Fruit fly (Drosophila melanogaster): ENCODE data around the gene VhaM9.7-a.

VhaM9.7-a gene

DNA sequence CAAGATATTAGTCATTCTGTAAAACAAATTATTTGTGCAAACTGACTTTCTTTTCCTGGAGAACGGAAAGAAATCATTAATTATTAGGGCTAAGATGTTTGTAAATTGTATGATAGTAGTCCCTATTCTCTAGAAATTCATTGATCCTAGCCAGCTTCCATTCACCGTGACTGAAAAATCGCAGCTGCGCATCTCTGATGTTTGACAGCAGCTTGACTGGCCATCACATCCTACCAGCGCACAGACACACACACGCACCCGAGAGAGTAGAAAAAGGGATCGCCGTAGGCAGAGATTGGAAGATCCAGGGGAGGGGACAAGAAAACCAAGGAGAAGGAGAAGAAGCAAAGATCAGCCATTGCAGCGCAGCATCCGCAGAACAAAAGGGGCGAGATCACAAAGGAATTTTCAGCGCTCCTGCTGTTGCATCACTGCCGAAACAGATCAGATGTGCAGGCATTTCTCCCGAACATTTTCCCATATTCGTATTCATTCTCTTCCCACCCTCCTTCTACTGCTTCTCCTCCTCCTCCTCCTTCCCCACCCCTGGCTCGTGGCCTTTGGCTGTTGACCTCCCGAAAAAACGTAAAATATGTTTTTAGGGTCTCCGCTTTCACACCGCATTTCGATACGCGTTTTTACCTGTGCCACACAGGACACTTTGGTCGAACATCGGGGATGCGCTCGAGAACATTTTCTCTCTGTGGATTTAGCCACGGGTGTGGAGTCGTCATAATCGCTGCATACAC is 9.5 kb upstream of the VhaM9.7-a start (continued):
- TF ChIP-seq so (GFP tag; IDR thresholded peaks at IDR 0.05) (no peak), CG1233 (GFP tag; optimal IDR thresholded peaks at IDR 0.05) (peak; percentile 4), CG6683 (GFP tag; optimal IDR thresholded peaks at IDR 0.05) (no peak)

DNA sequence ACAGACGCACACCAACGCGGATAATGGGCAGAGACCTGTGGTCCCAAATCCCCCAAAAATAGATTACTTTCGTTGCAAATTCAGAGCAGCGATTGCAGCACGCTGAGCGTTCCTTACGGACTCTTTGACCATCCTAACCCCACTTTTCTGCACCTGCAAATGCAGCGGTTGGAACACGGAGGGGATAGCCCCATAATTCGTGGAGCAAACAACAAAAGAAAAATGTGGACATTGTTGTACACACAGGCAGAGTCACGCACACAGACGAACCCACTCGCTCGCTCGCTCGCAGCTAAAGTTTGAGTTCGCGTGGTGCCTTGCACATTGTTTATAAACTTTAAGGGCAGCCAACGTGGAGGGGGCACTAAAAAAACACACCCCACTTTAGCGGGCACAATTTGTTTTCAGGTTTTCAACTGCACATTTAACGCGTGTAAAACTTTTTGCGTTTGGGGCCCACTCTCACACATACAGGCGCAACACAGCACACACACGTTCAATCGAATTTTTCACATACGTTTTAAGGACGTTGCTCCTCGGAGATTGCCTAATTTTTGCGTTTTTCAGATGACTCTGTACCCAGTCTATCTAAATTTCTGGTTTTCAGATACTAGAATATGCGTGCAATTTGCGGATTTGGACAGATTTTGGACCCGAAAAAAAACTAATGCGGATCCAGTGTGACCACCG is 8.7 kb upstream of the VhaM9.7-a start:
- TF ChIP-seq CG10959 (GFP tag; IDR thresholded peaks at IDR 0.05) (0 out of 2 replicates have a peak, but pooled peaks have one; percentile 31), C15 (GFP tag; IDR thresholded peaks at IDR 0.05) (no peak), sna (GFP tag; IDR thresholded peaks at IDR 0.05; ENCODE audit: partially characterized antibody) (0 out of 2 replicates have a peak, but pooled peaks have one; percentile 18), chm (GFP tag; IDR thresholded peaks at IDR 0.05) (peak; percentile 13; the same call in 1 of the 2 replicates), bigmax (GFP tag; optimal IDR thresholded peaks at IDR 0.05) (peak; percentile 91), oc (tag; optimal IDR thresholded peaks at IDR 0.05) (no peak), Hr78 (GFP tag; optimal IDR thresholded peaks at IDR 0.05) (peak in 1 of 2 experiments; percentile 54), B-H1 (GFP tag; IDR thresholded peaks at IDR 0.05) (no peak), gfzf (GFP tag; optimal IDR thresholded peaks at IDR 0.05) (no peak), ftz-f1 (GFP tag; optimal IDR thresholded peaks at IDR 0.05) (no peak), so (GFP tag; IDR thresholded peaks at IDR 0.05) (0 out of 3 replicates have a peak, but pooled peaks have one; percentile 12), CG3163 (GFP tag; optimal IDR thresholded peaks at IDR 0.05) (no peak), Med (GFP tag) (peak; percentile 20), CG32532 (GFP tag; IDR thresholded peaks at IDR 0.05) (no peak), ap (GFP tag; IDR thresholded peaks at IDR 0.05) (no peak), chinmo (GFP tag; IDR thresholded peaks at IDR 0.05; ENCODE audit: partially characterized antibody) (peak; percentile 86; the same call in 1 of the 4 replicates), CG5180 (GFP tag; optimal IDR thresholded peaks at IDR 0.05) (peak; percentile 4), CG4617 (GFP tag; optimal IDR thresholded peaks at IDR 0.05; ENCODE audit: borderline replicate concordance) (peak; percentile 46), Ets97D (GFP tag; optimal IDR thresholded peaks at IDR 0.05) (no peak), odd (GFP tag; optimal IDR thresholded peaks at IDR 0.05) (no peak), ttk (GFP tag; IDR thresholded peaks at IDR 0.05) (0 out of 2 replicates have a peak, but pooled peaks have one; percentile 17), Dll (GFP tag; IDR thresholded peaks at IDR 0.05; ENCODE audit: partially characterized antibody) (no peak), Lpt (GFP tag; optimal IDR thresholded peaks at IDR 0.05) (no peak), Atf-2 (GFP tag; optimal IDR thresholded peaks at IDR 0.05) (no peak), CG14014 (GFP tag; IDR thresholded peaks at IDR 0.05) (no peak), Trl (optimal IDR thresholded peaks at IDR 0.05) (peak in 1 of 2 experiments; percentile 13), Trl (GFP tag; optimal IDR thresholded peaks at IDR 0.05) (no peak), zen (tag; optimal IDR thresholded peaks at IDR 0.05) (no peak), tx (GFP tag; optimal IDR thresholded peaks at IDR 0.05) (no peak), scrt (GFP tag; optimal IDR thresholded peaks at IDR 0.05) (no peak), CG14860 (GFP tag; IDR thresholded peaks at IDR 0.05; ENCODE audit: partially characterized antibody) (0 out of 3 replicates have a peak, but pooled peaks have one; percentile 20), stc (GFP tag; IDR thresholded peaks at IDR 0.05) (no peak), Xbp1 (GFP tag; optimal IDR thresholded peaks at IDR 0.05) (no peak), fd3F (GFP tag; optimal IDR thresholded peaks at IDR 0.05) (no peak), CG18764 (GFP tag; optimal IDR thresholded peaks at IDR 0.05) (no peak), hkb (optimal IDR thresholded peaks at IDR 0.05) (no peak), hkb (GFP tag; IDR thresholded peaks at IDR 0.05) (no peak), sqz (GFP tag; optimal IDR thresholded peaks at IDR 0.05) (no peak), emc (GFP tag; optimal IDR thresholded peaks at IDR 0.05) (no peak), pan (optimal IDR thresholded peaks at IDR 0.05) (no peak), pan (GFP tag; optimal IDR thresholded peaks at IDR 0.05 in 1 of 2, IDR thresholded peaks at IDR 0.05 in 1 of 2) (peak in 1 of 2 experiments; percentile 25), mld (GFP tag; IDR thresholded peaks at IDR 0.05; ENCODE audit: partially characterized antibody) (0 out of 3 replicates have a peak, but pooled peaks have one; percentile 58), sens (GFP tag) (peak; percentile 48), CG31441 (GFP tag; IDR thresholded peaks at IDR 0.05) (no peak)
